Worm (Caenorhabditis elegans) whole organism, L4 larva: ENCODE data around the gene clec-219.
A peak's percentile ranks its signal among the peaks of the same experiment; 100 is the strongest.
"Not testable (repeated sequence)": the region's sequence is repeated elsewhere in the genome, so short reads cannot be mapped to it uniquely, and the experiment has no call there.

Experiments
- F49E8.2 ChIP-seq: sonication (generic microtip); optimal IDR thresholded peaks from 2 replicates; lab custom pipeline; 2016; ENCODE audit warnings: missing compliant biosample characterization, mild to moderate bottlenecking, missing genetic modification characterization, borderline replicate concordance
- T20F7.1 ChIP-seq: fragments of 200-800 bp; sonication (Bioruptor generic); optimal IDR thresholded peaks from 2 replicates; lab custom pipeline; 2018; ENCODE audit warnings: mild to moderate bottlenecking, missing genetic modification characterization, missing compliant biosample characterization
- T26A8.4 ChIP-seq: fragments of 200-800 bp; sonication (Bioruptor generic); IDR thresholded peaks from 2 replicates; pipeline ENCODE4 v1.3.6; 2022; ENCODE audit warnings: missing genetic modification characterization, missing compliant biosample characterization
- Y105C5A.15 ChIP-seq: fragments of 200-800 bp; sonication (Bioruptor generic); IDR thresholded peaks from 2 replicates; pipeline ENCODE4 v1.3.6; 2022; ENCODE audit warnings: missing genetic modification characterization, missing compliant biosample characterization
- Y5F2A.4 ChIP-seq: fragments of 200-800 bp; sonication (Bioruptor generic); optimal IDR thresholded peaks from 2 replicates; lab custom pipeline; 2018; ENCODE audit warnings: mild to moderate bottlenecking, missing genetic modification characterization, missing compliant biosample characterization
- Y75B8A.6 ChIP-seq: fragments of 200-800 bp; sonication (Bioruptor generic); IDR thresholded peaks from 2 replicates; pipeline ENCODE4 v1.3.6; 2022; ENCODE audit warnings: missing genetic modification reagents, missing genetic modification characterization, missing compliant biosample characterization
- ZK337.2 ChIP-seq: fragments of 200-800 bp; sonication (Bioruptor generic); IDR thresholded peaks from 2 replicates; pipeline ENCODE4 v1.3.6; 2022; ENCODE audit warnings: missing genetic modification reagents, missing genetic modification characterization, missing compliant biosample characterization
- arid-1 ChIP-seq: fragments of 200-800 bp; sonication (Bioruptor generic); conservative IDR thresholded peaks from 2 replicates; pipeline ENCODE4 v1.3.6; 2022; ENCODE audit warnings: missing genetic modification reagents, missing genetic modification characterization, missing compliant biosample characterization
- ceh-20 ChIP-seq: fragments of 200-800 bp; sonication (Bioruptor generic); IDR thresholded peaks from 2 replicates; pipeline ENCODE4 v1.3.6; 2022; ENCODE audit warnings: missing genetic modification reagents, missing genetic modification characterization, missing compliant biosample characterization
- ceh-44 ChIP-seq: fragments of 200-800 bp; sonication (Bioruptor generic); IDR thresholded peaks from 2 replicates; pipeline ENCODE4 v1.3.6; 2022; ENCODE audit warnings: missing genetic modification reagents, missing genetic modification characterization, missing compliant biosample characterization
- ceh-62 ChIP-seq: sonication (generic microtip); optimal IDR thresholded peaks from 2 replicates; lab custom pipeline; 2017; ENCODE audit warnings: missing biosample characterization, missing genetic modification characterization
- ctbp-1 ChIP-seq: fragments of 200-800 bp; sonication (Bioruptor generic); IDR thresholded peaks from 2 replicates; pipeline ENCODE4 v1.3.6; 2022; ENCODE audit warnings: missing genetic modification reagents, missing genetic modification characterization, missing compliant biosample characterization
- daf-12 ChIP-seq: fragments of 150-350 bp; optimal IDR thresholded peaks from 2 replicates; lab custom pipeline; 2014; ENCODE audit warnings: missing biosample characterization, missing genetic modification reagents, missing genetic modification characterization
- daf-16 ChIP-seq, 3 experiments: sonication (generic microtip); optimal IDR thresholded peaks; 2 replicates each; lab custom pipeline; 2016 to 2017; ENCODE audit warnings: missing genetic modification characterization in 3 of 3, missing genetic modification reagents in 3 of 3, mild to moderate bottlenecking in 2 of 3, missing compliant biosample characterization in 2 of 3, missing biosample characterization in 1 of 3, moderate library complexity in 1 of 3
- daf-8 ChIP-seq: fragments of 200-800 bp; sonication (Bioruptor generic); IDR thresholded peaks from 2 replicates; pipeline ENCODE4 v1.3.6; 2022; ENCODE audit warnings: missing genetic modification characterization, missing compliant biosample characterization
- dmd-6 ChIP-seq: fragments of 200-800 bp; sonication (Bioruptor generic); IDR thresholded peaks from 2 replicates; pipeline ENCODE4 v1.3.6; 2022; ENCODE audit warnings: missing genetic modification reagents, missing genetic modification characterization, missing compliant biosample characterization
- dmd-8 ChIP-seq: fragments of 200-800 bp; sonication (Bioruptor generic); IDR thresholded peaks from 2 replicates; pipeline ENCODE4 v1.3.6; 2022; ENCODE audit warnings: missing genetic modification characterization, missing compliant biosample characterization
- dmd-9 ChIP-seq: fragments of 200-800 bp; sonication (Bioruptor generic); IDR thresholded peaks from 2 replicates; pipeline ENCODE4 v1.3.6; 2022; ENCODE audit warnings: missing genetic modification reagents, missing genetic modification characterization, missing compliant biosample characterization
- dpl-1 ChIP-seq: fragments of 150-350 bp; optimal IDR thresholded peaks from 2 replicates; lab custom pipeline; 2014; ENCODE audit warnings: missing biosample characterization, missing genetic modification reagents, missing genetic modification characterization
- duxl-1 ChIP-seq: sonication (generic microtip); optimal IDR thresholded peaks from 2 replicates; lab custom pipeline; 2016; ENCODE audit warnings: mild to moderate bottlenecking, missing genetic modification characterization, moderate library complexity, missing compliant biosample characterization; ENCODE audit not compliant: poor library complexity
- dve-1 ChIP-seq: sonication (generic microtip); optimal IDR thresholded peaks from 2 replicates; lab custom pipeline; 2017; ENCODE audit warnings: antibody characterized with exemption, mild to moderate bottlenecking, missing genetic modification characterization, missing compliant biosample characterization; ENCODE audit not compliant: insufficient read depth
- egl-27 ChIP-seq: sonication (generic microtip); optimal IDR thresholded peaks from 3 replicates; lab custom pipeline; 2017; ENCODE audit warnings: missing biosample characterization, missing genetic modification reagents, missing genetic modification characterization
- fkh-10 ChIP-seq: fragments of 150-350 bp; optimal IDR thresholded peaks from 2 replicates; lab custom pipeline; 2014; ENCODE audit warnings: missing biosample characterization, missing genetic modification reagents, missing genetic modification characterization
- gei-8 ChIP-seq: fragments of 200-800 bp; sonication (Bioruptor generic); optimal IDR thresholded peaks from 2 replicates; lab custom pipeline; 2018; ENCODE audit warnings: mild to moderate bottlenecking, missing genetic modification characterization, missing compliant biosample characterization
- hlh-11 ChIP-seq: fragments of 200-800 bp; sonication (Bioruptor generic); optimal IDR thresholded peaks from 2 replicates; lab custom pipeline; 2018; ENCODE audit warnings: mild to moderate bottlenecking, missing genetic modification characterization, missing compliant biosample characterization
- hlh-30 ChIP-seq: sonication (generic microtip); optimal IDR thresholded peaks from 2 replicates; lab custom pipeline; 2017; ENCODE audit warnings: antibody characterized with exemption, mild to moderate bottlenecking, missing genetic modification characterization, missing compliant biosample characterization; ENCODE audit not compliant: insufficient read depth
- hmg-1.1 ChIP-seq: fragments of 200-800 bp; sonication (Bioruptor generic); IDR thresholded peaks from 2 replicates; pipeline ENCODE4 v1.3.6; 2022; ENCODE audit warnings: missing genetic modification reagents, missing genetic modification characterization, missing compliant biosample characterization
- jun-1 ChIP-seq: fragments of 150-350 bp; optimal IDR thresholded peaks from 2 replicates; lab custom pipeline; 2014; ENCODE audit warnings: missing biosample characterization, missing genetic modification reagents, missing genetic modification characterization
- lim-7 ChIP-seq: fragments of 200-800 bp; sonication (Bioruptor generic); IDR thresholded peaks from 2 replicates; pipeline ENCODE4 v1.3.6; 2022; ENCODE audit warnings: missing genetic modification characterization, missing compliant biosample characterization
- lin-29 ChIP-seq: fragments of 200-800 bp; sonication (Bioruptor generic); IDR thresholded peaks from 2 replicates; pipeline ENCODE4 v1.3.6; 2022; ENCODE audit warnings: missing genetic modification reagents, missing genetic modification characterization, missing compliant biosample characterization
- madf-9 ChIP-seq: fragments of 200-800 bp; sonication (Bioruptor generic); conservative IDR thresholded peaks from 2 replicates; pipeline ENCODE4 v1.3.6; 2022; ENCODE audit warnings: missing genetic modification reagents, missing genetic modification characterization, missing compliant biosample characterization
- mdl-1 ChIP-seq, 2 experiments: fragments of 150-350 bp in 1 of 2; sonication (generic microtip) in 1 of 2; optimal IDR thresholded peaks; 2 replicates each; lab custom pipeline; 2014 to 2017; ENCODE audit warnings: missing biosample characterization in 2 of 2, missing genetic modification characterization in 2 of 2
- nhr-28 ChIP-seq: fragments of 150-350 bp; optimal IDR thresholded peaks from 2 replicates; lab custom pipeline; 2014; ENCODE audit warnings: missing biosample characterization, missing genetic modification characterization
- nhr-6 ChIP-seq: fragments of 150-350 bp; optimal IDR thresholded peaks from 2 replicates; lab custom pipeline; 2014; ENCODE audit warnings: missing biosample characterization, missing genetic modification characterization
- php-3 ChIP-seq: fragments of 200-800 bp; sonication (Bioruptor generic); IDR thresholded peaks from 2 replicates; pipeline ENCODE4 v1.3.6; 2022; ENCODE audit warnings: missing genetic modification reagents, missing genetic modification characterization, missing compliant biosample characterization
- skn-1 ChIP-seq: fragments of 150-350 bp; optimal IDR thresholded peaks from 2 replicates; lab custom pipeline; 2014; ENCODE audit warnings: missing biosample characterization, missing genetic modification characterization
- snpc-1.2 ChIP-seq: fragments of 200-800 bp; sonication (Bioruptor generic); IDR thresholded peaks from 2 replicates; pipeline ENCODE4 v1.3.6; 2022; ENCODE audit warnings: missing genetic modification reagents, missing genetic modification characterization, missing compliant biosample characterization
- spr-3 ChIP-seq: fragments of 200-800 bp; sonication (Bioruptor generic); optimal IDR thresholded peaks from 2 replicates; lab custom pipeline; 2018; ENCODE audit warnings: mild to moderate bottlenecking, missing genetic modification characterization, missing compliant biosample characterization
- tag-97 ChIP-seq: fragments of 200-800 bp; sonication (Bioruptor generic); IDR thresholded peaks from 2 replicates; pipeline ENCODE4 v1.3.6; 2022; ENCODE audit warnings: missing genetic modification characterization, missing compliant biosample characterization
- unc-62 ChIP-seq, 3 experiments: fragments of 150-350 bp in 1 of 3; sonication (generic microtip); optimal IDR thresholded peaks in 2 of 3; peaks in 1 of 3; 1 replicate in 1 of 3; 2 replicates in 2 of 3; lab custom pipeline; 2014 to 2017; ENCODE audit warnings: missing biosample characterization in 3 of 3, missing genetic modification characterization in 3 of 3, missing genetic modification reagents in 3 of 3, missing genotype in 1 of 3
- vab-7 ChIP-seq: fragments of 200-800 bp; sonication (Bioruptor generic); IDR thresholded peaks from 2 replicates; pipeline ENCODE4 v1.3.6; 2022; ENCODE audit warnings: missing genetic modification reagents, missing genetic modification characterization, missing compliant biosample characterization
- zip-11 ChIP-seq: fragments of 200-800 bp; sonication (Bioruptor generic); IDR thresholded peaks from 2 replicates; pipeline ENCODE4 v1.3.6; 2022; ENCODE audit warnings: missing genetic modification characterization, missing compliant biosample characterization

Gene clec-219

ce11 chrV:8340924-8341323 lies 22.7 kb downstream of the clec-219 start, which contains the start of gene C08D8.7:
TSS of gene C08D8.7 (plus strand) at chrV:8341224.
- peak in 1 of 2 experiments; percentile 27 for TF ChIP-seq unc-62 (GFP tag; optimal IDR thresholded peaks at IDR 0.05 in 1 of 2; lab: Kevin White, UChicago)
- TF ChIP-seq unc-62 (tag; optimal IDR thresholded peaks at IDR 0.05; lab: Kevin White, UChicago): not testable (repeated sequence)

ce11 chrV:8342416-8342815 lies 24.2 kb downstream of the clec-219 start:
- no peak for TF ChIP-seq daf-16 (GFP tag; optimal IDR thresholded peaks at IDR 0.05; lab: Kevin White, UChicago)
- no peak for TF ChIP-seq daf-16 (tag; optimal IDR thresholded peaks at IDR 0.05; lab: Kevin White, UChicago)
- TF ChIP-seq unc-62 (GFP tag; optimal IDR thresholded peaks at IDR 0.05 in 1 of 2; lab: Kevin White, UChicago): peak in 1 of 2 experiments; percentile 16
- TF ChIP-seq unc-62 (tag; optimal IDR thresholded peaks at IDR 0.05; lab: Kevin White, UChicago): no peak

DNA sequence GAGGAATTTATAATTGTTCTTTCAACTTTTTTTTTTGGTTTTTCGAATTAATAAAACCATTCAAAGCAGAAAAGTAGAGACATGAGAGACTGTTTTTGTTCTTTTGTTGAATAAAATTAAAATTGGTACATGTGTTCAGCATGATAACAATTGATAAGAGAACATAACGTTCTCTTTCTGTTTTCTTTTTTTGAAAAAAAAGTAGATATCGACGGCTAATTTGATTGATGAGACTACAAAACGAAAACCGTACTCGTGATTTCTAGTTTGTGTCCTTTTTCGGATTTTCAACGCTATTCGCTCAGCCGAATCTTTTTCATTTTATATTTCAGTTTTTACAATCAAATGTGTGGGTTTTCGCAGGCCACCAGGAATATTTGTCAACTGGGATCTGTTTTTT lies 27.2 kb downstream of the clec-219 start, which contains the start of gene C08D8.1:
TSS of gene C08D8.1 (plus strand) at position 324 of the 400 bp plus-strand sequence.
- TF ChIP-seq dmd-8 (GFP tag; lab: Robert Waterston, UW): no peak
- no peak for TF ChIP-seq fkh-10
- TF ChIP-seq duxl-1: no peak
- no peak for TF ChIP-seq vab-7 (GFP tag; lab: Robert Waterston, UW)
- TF ChIP-seq zip-11 (GFP tag; lab: Robert Waterston, UW): no peak
- no peak for TF ChIP-seq hmg-1.1 (GFP tag; lab: Robert Waterston, UW)
- TF ChIP-seq skn-1 (tag; lab: Kevin White, UChicago): no peak
- TF ChIP-seq nhr-28 (tag; lab: Kevin White, UChicago): peak; percentile 97
- TF ChIP-seq ceh-62 (tag; lab: Kevin White, UChicago): no peak
- peak in 1 of 2 experiments; percentile 44 for TF ChIP-seq unc-62 (GFP tag; optimal IDR thresholded peaks at IDR 0.05 in 1 of 2; lab: Kevin White, UChicago)
- TF ChIP-seq unc-62 (tag; optimal IDR thresholded peaks at IDR 0.05; lab: Kevin White, UChicago): no peak
- TF ChIP-seq ceh-20: 0 out of 2 replicates have a peak, but pooled peaks have one; percentile 19
- TF ChIP-seq, all 104 proteins: peak for 3

DNA sequence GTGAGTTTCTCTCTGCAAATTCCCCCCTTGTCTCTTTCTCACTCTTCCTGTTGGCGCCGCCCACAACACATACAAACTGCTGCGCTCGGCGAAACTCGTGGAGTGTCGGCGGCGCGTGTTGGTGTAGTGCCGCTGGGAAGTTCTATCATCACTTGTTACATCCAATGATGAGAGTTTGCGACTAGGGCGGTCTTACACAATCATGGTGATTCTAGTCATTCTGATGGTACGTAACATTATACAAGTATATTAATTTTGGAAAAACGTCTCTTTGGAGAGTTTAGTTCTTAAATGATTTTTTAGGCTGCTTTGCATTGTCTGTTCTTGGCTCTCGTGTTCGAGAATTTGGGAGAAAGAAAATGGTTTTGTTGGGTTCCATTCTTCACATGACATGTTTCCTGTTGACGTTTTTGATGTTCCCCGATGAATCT lies 30.7 kb downstream of the clec-219 start:
- TF ChIP-seq duxl-1 (peak; percentile 95), nhr-6 (peak; percentile 21), ctbp-1 (GFP tag; lab: Robert Waterston, UW) (no peak), lim-7 (no peak), ceh-44 (GFP tag; lab: Robert Waterston, UW) (no peak), Y5F2A.4 (GFP tag; lab: Kevin White, UChicago) (no peak), daf-8 (GFP tag; lab: Robert Waterston, UW) (no peak), dve-1 (tag; lab: Kevin White, UChicago) (peak; percentile 96), jun-1 (tag; lab: Kevin White, UChicago) (peak; percentile 50), dmd-6 (GFP tag; lab: Robert Waterston, UW) (peak; percentile 69; the same call in 1 of the 2 replicates), dpl-1 (GFP tag; lab: Kevin White, UChicago) (peak; percentile 44), arid-1 (peak; percentile 70), ceh-62 (tag; lab: Kevin White, UChicago) (no peak), mdl-1 (tag; optimal IDR thresholded peaks at IDR 0.05; lab: Kevin White, UChicago) (peak in 1 of 2 experiments; percentile 2), tag-97 (GFP tag; lab: Robert Waterston, UW) (no peak), php-3 (GFP tag; lab: Robert Waterston, UW) (no peak), spr-3 (GFP tag; lab: Kevin White, UChicago) (no peak), daf-12 (tag; lab: Kevin White, UChicago) (no peak), ZK337.2 (GFP tag; lab: Robert Waterston, UW) (0 out of 2 replicates have a peak, but pooled peaks have one; percentile 35), T26A8.4 (peak; percentile 92), snpc-1.2 (GFP tag; lab: Robert Waterston, UW) (peak; percentile 94), madf-9 (no peak), nhr-28 (tag; lab: Kevin White, UChicago) (peak; percentile 74), lin-29 (GFP tag; lab: Robert Waterston, UW) (no peak), F49E8.2 (tag; lab: Kevin White, UChicago) (peak; percentile 96), egl-27 (tag; lab: Kevin White, UChicago) (no peak), dmd-9 (0 out of 2 replicates have a peak, but pooled peaks have one; percentile 15), T20F7.1 (GFP tag; lab: Kevin White, UChicago) (peak; percentile 76), hlh-11 (tag; lab: Kevin White, UChicago) (peak; percentile 88), Y105C5A.15 (GFP tag; lab: Robert Waterston, UW) (no peak), hlh-30 (peak; percentile 74), Y75B8A.6 (GFP tag; lab: Robert Waterston, UW) (no peak), gei-8 (GFP tag; lab: Kevin White, UChicago) (peak; percentile 54)
